Fruit fly (Drosophila melanogaster) whole organism, pupa: ENCODE data around the gene meep.
"Not testable (repeated sequence)": the region's sequence is repeated elsewhere in the genome, so short reads cannot be mapped to it uniquely, and the experiment has no call there.

ENCODE experiments used
- CG10348 ChIP-seq: fragments of 200-800 bp; sonication (Bioruptor generic); IDR thresholded peaks from 2 replicates; pipeline ENCODE4 v1.3.6; 2022; ENCODE audit warnings: missing biosample characterization, missing genetic modification characterization
- CG12605 ChIP-seq: fragments of 200-800 bp; sonication (Bioruptor generic); IDR thresholded peaks from 2 replicates; pipeline ENCODE4 v1.3.6; 2022; ENCODE audit warnings: missing biosample characterization, missing genetic modification characterization
- CG13204 ChIP-seq: fragments of 200-800 bp; sonication (Bioruptor generic); optimal IDR thresholded peaks from 2 replicates; lab custom pipeline; 2018; ENCODE audit warnings: missing biosample characterization, mild to moderate bottlenecking, missing genetic modification characterization, moderate library complexity
- CG14655 ChIP-seq: fragments of 200-800 bp; sonication (Bioruptor generic); optimal IDR thresholded peaks from 3 replicates; lab custom pipeline; 2017; ENCODE audit warnings: mild to moderate bottlenecking, missing biosample characterization, missing genetic modification reagents, missing genetic modification characterization
- CG15710 ChIP-seq: fragments of 200-800 bp; sonication (Bioruptor generic); optimal IDR thresholded peaks from 2 replicates; lab custom pipeline; 2018; ENCODE audit warnings: missing biosample characterization, mild to moderate bottlenecking, missing genetic modification characterization, moderate library complexity
- CG17806 ChIP-seq: fragments of 200-800 bp; sonication (Bioruptor generic); optimal IDR thresholded peaks from 2 replicates; lab custom pipeline; 2018; ENCODE audit warnings: missing biosample characterization, mild to moderate bottlenecking, missing genetic modification characterization, moderate library complexity
- CG32121 ChIP-seq: fragments of 200-800 bp; sonication (Bioruptor generic); IDR thresholded peaks from 2 replicates; pipeline ENCODE4 v1.3.6; 2022; ENCODE audit warnings: missing biosample characterization, missing genetic modification characterization
- CG34367 ChIP-seq: fragments of 200-800 bp; sonication (Bioruptor generic); optimal IDR thresholded peaks from 2 replicates; lab custom pipeline; 2018; ENCODE audit warnings: missing biosample characterization, mild to moderate bottlenecking, missing genetic modification characterization
- CG4496 ChIP-seq: fragments of 200-800 bp; sonication (Bioruptor generic); IDR thresholded peaks from 3 replicates; pipeline ENCODE4 v1.3.6; 2022; ENCODE audit warnings: missing biosample characterization, missing genetic modification characterization
- CG8159 ChIP-seq: fragments of 200-800 bp; sonication (Bioruptor generic); optimal IDR thresholded peaks from 3 replicates; lab custom pipeline; 2018; ENCODE audit warnings: missing biosample characterization, mild to moderate bottlenecking, missing genetic modification characterization, moderate library complexity
- CG8301 ChIP-seq: fragments of 200-800 bp; sonication (Bioruptor generic); optimal IDR thresholded peaks from 2 replicates; lab custom pipeline; 2018; ENCODE audit warnings: missing biosample characterization, mild to moderate bottlenecking, missing genetic modification characterization
- CG9948 ChIP-seq: fragments of 200-800 bp; sonication (Bioruptor generic); optimal IDR thresholded peaks from 2 replicates; lab custom pipeline; 2018; ENCODE audit warnings: missing biosample characterization, mild to moderate bottlenecking, missing genetic modification characterization, moderate library complexity
- D1 ChIP-seq: fragments of 200-800 bp; sonication (Bioruptor generic); optimal IDR thresholded peaks from 2 replicates; lab custom pipeline; 2018; ENCODE audit warnings: missing biosample characterization, mild to moderate bottlenecking, missing genetic modification characterization, moderate library complexity
- EcR ChIP-seq: fragments of 200-800 bp; sonication (Bioruptor generic); optimal IDR thresholded peaks from 3 replicates; lab custom pipeline; 2019; ENCODE audit warnings: missing biosample characterization, missing genetic modification characterization, mild to moderate bottlenecking, moderate library complexity, missing genetic modification reagents
- Ets98B ChIP-seq: fragments of 200-800 bp; sonication (Bioruptor generic); IDR thresholded peaks from 2 replicates; pipeline ENCODE4 v1.3.6; 2022; ENCODE audit warnings: missing biosample characterization, missing genetic modification characterization
- Pif1A ChIP-seq: fragments of 200-800 bp; sonication (Bioruptor generic); optimal IDR thresholded peaks from 3 replicates; lab custom pipeline; 2016; ENCODE audit warnings: missing biosample characterization, missing genetic modification characterization
- Pif1B ChIP-seq: fragments of 200-800 bp; sonication (Bioruptor generic); optimal IDR thresholded peaks from 3 replicates; lab custom pipeline; 2016; ENCODE audit warnings: missing biosample characterization, missing genetic modification characterization
- Snoo ChIP-seq: fragments of 200-800 bp; sonication (Bioruptor generic); optimal IDR thresholded peaks from 3 replicates; lab custom pipeline; 2017; ENCODE audit warnings: missing biosample characterization, mild to moderate bottlenecking, missing genetic modification characterization, inconsistent platforms
- fd96Ca ChIP-seq: fragments of 200-800 bp; sonication (Bioruptor generic); IDR thresholded peaks from 3 replicates; pipeline ENCODE4 v1.3.6; 2022; ENCODE audit warnings: missing biosample characterization, missing genetic modification characterization
- gl ChIP-seq: fragments of 200-800 bp; sonication (Bioruptor generic); optimal IDR thresholded peaks from 2 replicates; lab custom pipeline; 2018; ENCODE audit warnings: missing biosample characterization, mild to moderate bottlenecking, missing genetic modification characterization
- rn ChIP-seq: fragments of 200-800 bp; sonication (Bioruptor generic); IDR thresholded peaks from 2 replicates; pipeline ENCODE4 v1.3.6; 2022; ENCODE audit warnings: missing biosample characterization, missing genetic modification characterization

The meep gene

dm6 chr3L:1245810-1246209, 43.0 kb upstream of the meep start, which contains the start of gene Klp61F:
TSS of gene Klp61F (minus strand) at chr3L:1245910.
- not testable (repeated sequence) for TF ChIP-seq Pif1A (GFP tag; lab: Kevin White, UChicago); Pif1B; CG17806 (tag; lab: Kevin White, UChicago)

dm6 chr3L:1238219-1238618, 35.4 kb upstream of the meep start, which contains the start of gene CG9192:
TSS of gene CG9192 (minus strand) at chr3L:1238319.
- TF ChIP-seq CG8159 (tag; lab: Kevin White, UChicago) (no peak), CG4496 (GFP tag; lab: Robert Waterston, UW) (no peak), Snoo (no peak), D1 (no peak), CG32121 (GFP tag; lab: Robert Waterston, UW) (no peak), fd96Ca (no peak), CG12605 (GFP tag; lab: Robert Waterston, UW) (no peak), CG10348 (GFP tag; lab: Robert Waterston, UW) (no peak), CG15710 (tag; lab: Kevin White, UChicago) (no peak)

- TF ChIP-seq CG4496 (GFP tag; lab: Robert Waterston, UW), result no peak
- no peak for TF ChIP-seq rn (GFP tag; lab: Robert Waterston, UW)
- no peak for TF ChIP-seq Ets98B (GFP tag; lab: Robert Waterston, UW)
- no peak for TF ChIP-seq Pif1A (GFP tag; lab: Kevin White, UChicago)
- no peak for TF ChIP-seq gl
- no peak for TF ChIP-seq CG9948 (tag; lab: Kevin White, UChicago)
- TF ChIP-seq CG34367 (tag; lab: Kevin White, UChicago), result no peak
- TF ChIP-seq CG8159 (tag; lab: Kevin White, UChicago), result no peak
- no peak for TF ChIP-seq fd96Ca
- no peak for TF ChIP-seq CG17806 (tag; lab: Kevin White, UChicago)
- TF ChIP-seq Pif1B, result no peak
- no peak for TF ChIP-seq EcR (GFP tag; lab: Kevin White, UChicago)
These were observed 32.6 kb upstream of the meep start, which contains the start of gene galene for dm6 chr3L:1235426-1235825. TSS of gene galene (plus strand) at chr3L:1235726.

- TF ChIP-seq CG8159 (tag; lab: Kevin White, UChicago) (no peak), Pif1B (no peak), CG8301 (tag; lab: Kevin White, UChicago) (no peak), EcR (GFP tag; lab: Kevin White, UChicago) (no peak), CG10348 (GFP tag; lab: Robert Waterston, UW) (no peak), CG14655 (GFP tag; lab: Kevin White, UChicago) (no peak), CG9948 (tag; lab: Kevin White, UChicago) (no peak), gl (no peak), CG4496 (GFP tag; lab: Robert Waterston, UW) (no peak), CG34367 (tag; lab: Kevin White, UChicago) (no peak), D1 (no peak), Ets98B (GFP tag; lab: Robert Waterston, UW) (no peak), CG15710 (tag; lab: Kevin White, UChicago) (no peak), fd96Ca (no peak), CG13204 (no peak), Pif1A (GFP tag; lab: Kevin White, UChicago) (no peak), CG12605 (GFP tag; lab: Robert Waterston, UW) (no peak), CG32121 (GFP tag; lab: Robert Waterston, UW) (no peak), CG17806 (tag; lab: Kevin White, UChicago) (no peak), Snoo (no peak)
These were observed 31.0 kb upstream of the meep start, which contains the start of gene CG33966 for dm6 chr3L:1233830-1234229. TSS of gene CG33966 (plus strand) at chr3L:1234130.

dm6 chr3L:1232582-1232981, 29.7 kb upstream of the meep start, which contains the start of gene CG33965:
TSS of gene CG33965 (plus strand) at chr3L:1232882.
- TF ChIP-seq CG8301 (tag; lab: Kevin White, UChicago), result no peak
- TF ChIP-seq Pif1B, result no peak
- TF ChIP-seq CG34367 (tag; lab: Kevin White, UChicago), result no peak
- no peak for TF ChIP-seq CG4496 (GFP tag; lab: Robert Waterston, UW)
- TF ChIP-seq rn (GFP tag; lab: Robert Waterston, UW), result no peak
- no peak for TF ChIP-seq CG9948 (tag; lab: Kevin White, UChicago)
- TF ChIP-seq CG10348 (GFP tag; lab: Robert Waterston, UW), result no peak
- no peak for TF ChIP-seq CG15710 (tag; lab: Kevin White, UChicago)
- TF ChIP-seq Snoo, result no peak
- no peak for TF ChIP-seq fd96Ca
- no peak for TF ChIP-seq CG14655 (GFP tag; lab: Kevin White, UChicago)
- TF ChIP-seq, all 21 proteins: peak for 0

- TF ChIP-seq CG34367 (tag; lab: Kevin White, UChicago) (no peak), D1 (no peak), gl (no peak), CG32121 (GFP tag; lab: Robert Waterston, UW) (no peak), CG14655 (GFP tag; lab: Kevin White, UChicago) (no peak)
These were observed 24.5 kb upstream of the meep start, which contains the start of gene LysS for dm6 chr3L:1227303-1227797. TSS of gene LysS (plus strand) at chr3L:1227747.

- TF ChIP-seq EcR (GFP tag; lab: Kevin White, UChicago) (no peak), rn (GFP tag; lab: Robert Waterston, UW) (no peak), Pif1B (no peak), CG4496 (GFP tag; lab: Robert Waterston, UW) (0 out of 3 replicates have a peak, but pooled peaks have one; percentile 19)
- TF ChIP-seq, all 21 proteins: peak for 1
These were observed 15.8 kb upstream of the meep start, which contains the start of gene LysP for dm6 chr3L:1218596-1218995. TSS of gene LysP (minus strand) at chr3L:1218696.
